Worm (Caenorhabditis elegans) whole organism, L1 larva: ENCODE data around the gene clec-63.

Experiments
- ama-1 ChIP-seq: fragments of 150-350 bp; optimal IDR thresholded peaks from 2 replicates; lab custom pipeline; 2014
- lin-15B ChIP-seq: fragments of 150-350 bp; sonication (generic microtip); optimal IDR thresholded peaks from 3 replicates; lab custom pipeline; 2014; ENCODE audit warnings: missing biosample characterization, missing genetic modification characterization
- mdl-1 ChIP-seq, 2 experiments: fragments of 150-350 bp; optimal IDR thresholded peaks; 2 replicates each; lab custom pipeline; 2014 to 2017; ENCODE audit warnings: missing biosample characterization in 2 of 2, missing genetic modification characterization in 2 of 2, inconsistent platforms in 1 of 2
- nhr-77 ChIP-seq: fragments of 150-350 bp; optimal IDR thresholded peaks from 2 replicates; lab custom pipeline; 2014; ENCODE audit warnings: missing biosample characterization, missing genetic modification characterization
- nhr-85 ChIP-seq: sonication (generic microtip); peaks from one replicate; lab custom pipeline; 2016; ENCODE audit warnings: missing genetic modification characterization, inconsistent platforms, missing compliant biosample characterization
- skn-1 ChIP-seq: fragments of 150-350 bp; optimal IDR thresholded peaks from 2 replicates; lab custom pipeline; 2014; ENCODE audit warnings: missing biosample characterization, missing genetic modification characterization
- snpc-4 ChIP-seq: fragments of 150-350 bp; optimal IDR thresholded peaks from 2 replicates; lab custom pipeline; 2014; ENCODE audit warnings: missing biosample characterization, missing genetic modification characterization
- swsn-7 ChIP-seq: sonication (generic microtip); optimal IDR thresholded peaks from 2 replicates; lab custom pipeline; 2016; ENCODE audit warnings: missing genetic modification characterization, missing compliant biosample characterization
- ztf-11 ChIP-seq, 2 experiments: sonication (generic microtip); optimal IDR thresholded peaks; 2 replicates each; lab custom pipeline; 2016 to 2017; ENCODE audit warnings: missing genetic modification characterization in 2 of 2, missing biosample characterization in 1 of 2, missing compliant biosample characterization in 1 of 2

DNA sequence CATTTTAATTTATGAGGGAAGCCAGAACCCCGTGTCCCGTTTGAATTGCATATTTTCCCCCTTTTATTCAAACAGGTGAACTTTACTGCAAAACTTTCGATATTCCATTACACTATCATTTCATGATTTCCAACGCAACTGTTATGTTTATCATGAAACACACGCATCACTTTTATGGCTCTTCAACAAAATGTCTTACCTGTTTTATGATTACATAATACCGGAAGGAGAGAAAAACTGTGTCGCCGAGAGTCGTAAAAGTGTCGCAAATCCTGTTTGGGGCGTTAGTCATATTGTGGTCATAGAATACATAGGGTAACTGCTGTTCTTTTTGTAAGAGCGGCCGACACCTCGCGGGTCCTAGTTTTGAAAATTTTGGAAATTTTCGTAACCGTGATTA is 3.0 kb upstream of the clec-63 start:
- TF ChIP-seq ztf-11 (tag; optimal IDR thresholded peaks at IDR 0.05; lab: Kevin White, UChicago), result no peak
- no peak for TF ChIP-seq ama-1 (lab: Kevin White, UChicago)
- no peak for TF ChIP-seq nhr-85 (tag; lab: Kevin White, UChicago)
- TF ChIP-seq lin-15B, result no peak
- no peak for TF ChIP-seq nhr-77 (tag; lab: Kevin White, UChicago)
- TF ChIP-seq skn-1, result no peak
- no peak for TF ChIP-seq mdl-1 (tag; optimal IDR thresholded peaks at IDR 0.05; lab: Kevin White, UChicago)
- no peak for TF ChIP-seq snpc-4 (tag; lab: Kevin White, UChicago)
- no peak for TF ChIP-seq swsn-7 (tag; lab: Kevin White, UChicago)
